Fruit fly (Drosophila melanogaster): ENCODE measurements around the gene CG31360.

DNA sequence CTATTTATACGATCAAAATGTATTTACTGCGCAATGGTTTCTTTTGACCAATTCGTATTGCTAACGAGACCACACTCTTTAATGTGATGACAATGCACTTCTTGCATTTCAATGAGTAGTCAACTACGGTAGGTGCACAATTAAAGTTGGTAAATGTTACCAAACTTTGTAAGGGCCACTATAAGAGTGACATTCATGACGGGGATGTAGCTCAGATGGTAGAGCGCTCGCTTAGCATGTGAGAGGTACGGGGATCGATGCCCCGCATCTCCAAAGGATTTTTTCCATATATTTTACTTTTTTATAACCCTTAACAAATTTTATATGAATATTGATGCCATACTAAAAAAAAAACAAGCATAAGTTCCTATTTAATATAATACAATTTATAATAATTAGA is 16.9 kb upstream of the CG31360 start:
- TF ChIP-seq CG8478 (optimal IDR thresholded peaks at IDR 0.05) (no peak), psq (optimal IDR thresholded peaks at IDR 0.05) (no peak), pan (optimal IDR thresholded peaks at IDR 0.05) (no peak), EcR (GFP tag; optimal IDR thresholded peaks at IDR 0.05) (no peak), usp (GFP tag; optimal IDR thresholded peaks at IDR 0.05) (no peak)

All from whole organism.